Worm (Caenorhabditis elegans): ENCODE measurements around the gene swt-5.

DNA sequence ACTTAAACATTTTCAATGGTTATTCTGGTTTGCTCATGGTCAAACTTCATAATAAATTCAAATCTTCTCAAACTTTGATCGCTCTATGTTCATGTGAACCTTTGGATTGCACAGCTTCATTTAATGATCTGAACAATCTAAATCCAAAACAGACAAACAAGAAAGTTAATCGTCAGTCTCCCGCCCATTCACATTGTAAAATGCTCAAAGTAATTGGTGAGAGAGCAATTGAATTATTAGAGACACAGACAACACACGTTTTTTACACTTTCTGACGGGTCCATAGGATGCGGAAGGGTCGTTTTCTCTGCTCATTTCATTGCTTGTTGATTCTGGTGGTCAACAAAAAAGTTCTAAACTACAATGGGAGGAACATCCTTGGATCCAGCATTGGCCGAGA, 4.5 kb upstream of the swt-5 start, which contains the start of gene gsnl-1:
- no peak for TF ChIP-seq flt-1 (GFP tag; IDR thresholded peaks at IDR 0.05)
- no peak for TF ChIP-seq B0310.2 (tag; optimal IDR thresholded peaks at IDR 0.05)

All from whole organism, early embryonic.